Worm (Caenorhabditis elegans): ENCODE measurements around the gene pycr-1.

Gene pycr-1

DNA sequence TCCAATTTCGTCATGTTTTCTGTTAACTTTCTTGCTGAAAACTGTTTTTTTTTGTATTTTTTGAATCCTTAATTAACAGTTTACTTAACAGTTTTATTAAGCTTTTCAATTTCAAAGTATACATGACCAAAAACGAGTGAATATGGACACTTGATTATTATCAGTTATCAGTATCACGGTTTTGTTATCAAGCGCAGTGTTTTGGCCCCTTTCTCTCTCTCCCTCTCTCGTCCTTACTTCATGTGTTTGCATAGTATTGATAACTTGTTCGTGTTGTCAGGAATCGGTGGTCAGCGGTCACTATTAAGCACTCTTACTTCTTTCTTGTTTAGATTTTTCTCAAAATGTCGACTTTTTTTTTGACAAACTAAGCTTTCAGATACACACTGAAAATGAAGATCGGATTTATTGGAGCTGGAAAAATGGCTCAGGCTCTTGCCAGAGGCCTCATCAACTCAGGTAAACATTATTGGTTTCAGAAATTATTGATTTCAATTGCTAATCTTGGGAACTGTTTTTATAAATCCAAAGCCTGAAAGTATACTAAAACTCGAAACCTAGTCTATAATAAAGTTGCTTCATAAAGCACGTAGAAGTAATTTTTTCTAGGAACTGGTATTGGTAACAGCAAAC, at the start of gene pycr-1:
Gene pycr-1, plus strand, starts transcription at position 380 of the 633 bp plus-strand sequence.
- no peak for TF ChIP-seq snpc-4 (tag; optimal IDR thresholded peaks at IDR 0.05)
- peak; percentile 70 for TF ChIP-seq pqm-1 (tag; optimal IDR thresholded peaks at IDR 0.05)
- peak; percentile 72 for TF ChIP-seq elt-2 (tag; optimal IDR thresholded peaks at IDR 0.05)
- no peak for TF ChIP-seq R02D3.7 (tag; optimal IDR thresholded peaks at IDR 0.05)
- peak in 1 of 3 experiments; percentile 2 for TF ChIP-seq elt-3 (tag; optimal IDR thresholded peaks at IDR 0.05)
- TF ChIP-seq pha-4 (tag; optimal IDR thresholded peaks at IDR 0.05), result peak; percentile 35

DNA sequence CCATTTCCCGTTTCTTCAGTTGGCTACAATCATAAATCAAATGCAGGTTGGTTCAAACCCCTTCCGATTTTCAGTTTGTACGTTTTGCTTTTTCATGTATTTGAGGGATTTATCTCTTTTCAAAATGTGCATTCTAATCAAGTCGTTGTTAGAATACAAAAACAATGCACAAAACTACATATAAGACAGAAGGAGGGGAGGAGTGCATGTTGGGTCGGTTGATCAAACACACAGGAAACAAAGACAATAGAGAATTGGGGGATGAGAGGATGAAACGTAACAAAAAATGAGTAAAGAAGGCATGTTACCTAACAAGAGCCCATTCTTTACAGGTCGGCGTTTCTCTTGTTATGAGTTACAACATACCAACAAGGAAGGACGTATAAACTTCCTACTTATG, 48.6 kb upstream of the pycr-1 start:
- TF ChIP-seq hmg-11 (tag; optimal IDR thresholded peaks at IDR 0.05) (no peak), nhr-11 (tag; optimal IDR thresholded peaks at IDR 0.05) (no peak), lsy-12 (tag; optimal IDR thresholded peaks at IDR 0.05) (no peak), ceh-28 (tag; optimal IDR thresholded peaks at IDR 0.05) (no peak), ZK546.5 (tag; optimal IDR thresholded peaks at IDR 0.05) (no peak), daf-12 (tag; optimal IDR thresholded peaks at IDR 0.05) (no peak), ztf-4 (tag; optimal IDR thresholded peaks at IDR 0.05) (no peak), nhr-28 (tag; optimal IDR thresholded peaks at IDR 0.05) (no peak), nhr-67 (tag; optimal IDR thresholded peaks at IDR 0.05) (no peak), unc-62 (GFP tag; optimal IDR thresholded peaks at IDR 0.05) (no peak), nhr-77 (tag; optimal IDR thresholded peaks at IDR 0.05) (no peak)

ce11 chrX:12103712-12104111, 42.9 kb upstream of the pycr-1 start, which contains the start of gene W03G11.3:
Gene W03G11.3, minus strand, starts transcription at chrX:12103812.
- TF ChIP-seq tbx-2 (tag; optimal IDR thresholded peaks at IDR 0.05), result no peak
- TF ChIP-seq fkh-2 (tag; optimal IDR thresholded peaks at IDR 0.05), result no peak
- no peak for TF ChIP-seq daf-12 (tag; optimal IDR thresholded peaks at IDR 0.05)
- TF ChIP-seq nhr-25 (tag; optimal IDR thresholded peaks at IDR 0.05), result no peak
- no peak for TF ChIP-seq pha-4 (tag; optimal IDR thresholded peaks at IDR 0.05)
- TF ChIP-seq jun-1 (tag; optimal IDR thresholded peaks at IDR 0.05), result no peak
- no peak for TF ChIP-seq fos-1 (tag; optimal IDR thresholded peaks at IDR 0.05)
- no peak for TF ChIP-seq ama-1 (optimal IDR thresholded peaks at IDR 0.05)
- TF ChIP-seq snpc-4 (tag; optimal IDR thresholded peaks at IDR 0.05), result no peak
- no peak for TF ChIP-seq elt-3 (tag; optimal IDR thresholded peaks at IDR 0.05)
- TF ChIP-seq nhr-12 (tag; optimal IDR thresholded peaks at IDR 0.05), result no peak
- no peak for TF ChIP-seq elt-2 (tag; optimal IDR thresholded peaks at IDR 0.05)
- TF ChIP-seq nfya-1 (tag; optimal IDR thresholded peaks at IDR 0.05; ENCODE audit: insufficient read depth), result no peak
- TF ChIP-seq eor-1 (tag; optimal IDR thresholded peaks at IDR 0.05), result no peak

DNA sequence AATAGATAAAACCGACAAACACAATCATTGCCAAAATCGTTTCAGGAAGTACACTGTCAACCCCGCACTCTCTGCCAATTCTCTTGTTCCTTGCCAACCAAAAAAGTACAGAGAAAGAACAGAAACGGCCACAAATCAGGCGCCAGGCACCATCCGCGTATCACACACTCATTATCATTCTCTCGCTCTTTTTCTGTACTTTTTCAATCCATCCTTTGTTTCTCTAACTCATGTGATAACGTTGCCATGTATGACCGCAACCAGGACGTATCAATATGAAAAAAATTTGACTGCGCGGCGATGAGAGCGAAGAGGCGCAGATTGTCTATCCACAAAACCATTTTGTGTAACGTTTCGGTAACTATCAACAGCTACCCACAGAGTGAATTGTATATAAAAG, 42.0 kb upstream of the pycr-1 start, which contains the start of gene col-181:
Gene col-181, plus strand, starts transcription at position 301 of the 400 bp plus-strand sequence.
- TF ChIP-seq daf-12 (tag; optimal IDR thresholded peaks at IDR 0.05), result no peak

- no peak for TF ChIP-seq daf-12 (tag; optimal IDR thresholded peaks at IDR 0.05)
- no peak for TF ChIP-seq elt-3 (tag; optimal IDR thresholded peaks at IDR 0.05)
- TF ChIP-seq nhr-23 (tag; optimal IDR thresholded peaks at IDR 0.05), result no peak
Measured at ce11 chrX:12105458-12105857, 41.2 kb upstream of the pycr-1 start.

- TF ChIP-seq nhr-25 (tag; optimal IDR thresholded peaks at IDR 0.05) (peak; percentile 25), lin-15B (tag; optimal IDR thresholded peaks at IDR 0.05) (peak; percentile 4), fkh-2 (tag; optimal IDR thresholded peaks at IDR 0.05) (peak; percentile 20), nhr-11 (tag; optimal IDR thresholded peaks at IDR 0.05) (no peak), nhr-237 (tag; optimal IDR thresholded peaks at IDR 0.05) (no peak), unc-39 (tag; optimal IDR thresholded peaks at IDR 0.05) (no peak), nhr-76 (tag; optimal IDR thresholded peaks at IDR 0.05) (peak; percentile 33), pqm-1 (tag; optimal IDR thresholded peaks at IDR 0.05) (no peak), fkh-10 (GFP tag; optimal IDR thresholded peaks at IDR 0.05) (no peak), eor-1 (tag; optimal IDR thresholded peaks at IDR 0.05) (no peak), jun-1 (tag; optimal IDR thresholded peaks at IDR 0.05) (peak; percentile 20), nhr-67 (tag; optimal IDR thresholded peaks at IDR 0.05) (no peak), tbx-2 (tag; optimal IDR thresholded peaks at IDR 0.05) (peak; percentile 79), egl-5 (tag; optimal IDR thresholded peaks at IDR 0.05) (peak; percentile 26), ceh-9 (tag; optimal IDR thresholded peaks at IDR 0.05) (no peak), sea-2 (GFP tag; optimal IDR thresholded peaks at IDR 0.05) (peak; percentile 81), mdl-1 (tag; optimal IDR thresholded peaks at IDR 0.05) (no peak), ama-1 (optimal IDR thresholded peaks at IDR 0.05) (no peak), unc-62 (GFP tag; optimal IDR thresholded peaks at IDR 0.05) (peak; percentile 17), snpc-4 (tag; optimal IDR thresholded peaks at IDR 0.05) (peak; percentile 3), ceh-16 (tag; optimal IDR thresholded peaks at IDR 0.05) (no peak), mml-1 (tag; optimal IDR thresholded peaks at IDR 0.05) (no peak), R02D3.7 (tag; optimal IDR thresholded peaks at IDR 0.05) (peak; percentile 20), aly-2 (tag; optimal IDR thresholded peaks at IDR 0.05) (no peak), zag-1 (tag; optimal IDR thresholded peaks at IDR 0.05) (no peak), hmg-11 (tag; optimal IDR thresholded peaks at IDR 0.05) (no peak), lin-39 (tag; optimal IDR thresholded peaks at IDR 0.05) (peak; percentile 75), egl-27 (tag; optimal IDR thresholded peaks at IDR 0.05) (peak; percentile 48)
Measured at ce11 chrX:12106004-12106403, 40.6 kb upstream of the pycr-1 start.
